Worm (Caenorhabditis elegans): Measurements from ENCODE around the gene rif-1.2.

- TF ChIP-seq W03F9.2 (tag; optimal IDR thresholded peaks at IDR 0.05) (no peak), him-1 (tag; optimal IDR thresholded peaks at IDR 0.05) (no peak), dao-5 (tag; optimal IDR thresholded peaks at IDR 0.05) (no peak)
Observed at ce11 chrX:12404729-12405128, 33.5 kb upstream of the rif-1.2 start.

Data from whole organism, L4/young adult.